Worm (Caenorhabditis elegans) whole organism, midembryonic: Measurements from ENCODE around the gene jmjd-3.2.

Source experiments
- flt-1 ChIP-seq: fragments of 200-800 bp; sonication (Bioruptor generic); IDR thresholded peaks from 2 replicates; pipeline ENCODE4 v1.3.6; 2022; ENCODE audit warnings: missing genetic modification characterization, missing compliant biosample characterization
- klf-2 ChIP-seq: fragments of 200-800 bp; sonication (Bioruptor generic); conservative IDR thresholded peaks from 2 replicates; pipeline ENCODE4 v1.3.6; 2022; ENCODE audit warnings: missing genetic modification reagents, missing genetic modification characterization, missing compliant biosample characterization

DNA sequence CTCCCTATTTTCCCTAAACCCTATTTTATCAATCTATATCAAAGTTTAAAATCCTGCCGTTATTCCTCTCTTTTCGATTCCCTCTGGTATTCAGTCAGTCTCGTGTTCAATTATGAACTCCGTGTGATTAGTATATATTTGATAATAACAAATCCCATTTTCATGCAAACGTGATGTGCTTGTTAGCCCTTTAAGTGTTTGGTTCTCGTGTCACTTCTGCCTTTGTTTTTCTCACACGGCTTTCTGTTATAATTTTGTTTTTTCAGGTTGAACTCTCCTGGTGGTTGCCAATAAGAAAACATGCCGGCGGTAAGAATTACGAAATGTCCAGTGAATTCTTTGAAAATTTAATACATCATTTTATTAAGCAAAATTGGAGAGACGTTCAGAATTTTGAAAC, 18.5 kb downstream of the jmjd-3.2 start, which contains the start of gene M163.21:
- TF ChIP-seq flt-1 (GFP tag; lab: Robert Waterston, UW), result no peak
- no peak for TF ChIP-seq klf-2 (GFP tag; lab: Robert Waterston, UW)
